Worm (Caenorhabditis elegans): ENCODE results near the gene clec-208.

clec-208 gene

ce11 chrV:2134340-2134739 is 36.6 kb downstream of the clec-208 start:
- TF ChIP-seq F13H6.1 (tag; optimal IDR thresholded peaks at IDR 0.05) (peak; percentile 53), sem-4 (tag; optimal IDR thresholded peaks at IDR 0.05) (peak; percentile 43), Y55F3AM.14 (GFP tag; optimal IDR thresholded peaks at IDR 0.05) (peak; percentile 26), sma-9 (GFP tag; optimal IDR thresholded peaks at IDR 0.05) (peak; percentile 52), sma-9 (tag; optimal IDR thresholded peaks at IDR 0.05) (no peak), snpc-4 (tag; optimal IDR thresholded peaks at IDR 0.05) (no peak), lsy-2 (tag; optimal IDR thresholded peaks at IDR 0.05) (peak in 1 of 2 experiments; percentile 23), mab-5 (tag; optimal IDR thresholded peaks at IDR 0.05) (no peak), sma-3 (GFP tag; optimal IDR thresholded peaks at IDR 0.05) (no peak), nhr-129 (tag; optimal IDR thresholded peaks at IDR 0.05) (no peak), ama-1 (optimal IDR thresholded peaks at IDR 0.05) (no peak)

- peak; percentile 36 for TF ChIP-seq F13H6.1 (tag; optimal IDR thresholded peaks at IDR 0.05)
- TF ChIP-seq sma-9 (GFP tag; optimal IDR thresholded peaks at IDR 0.05): peak; percentile 71
- no peak for TF ChIP-seq sma-9 (tag; optimal IDR thresholded peaks at IDR 0.05)
- peak; percentile 3 for TF ChIP-seq nhr-25 (tag; optimal IDR thresholded peaks at IDR 0.05)
- TF ChIP-seq nhr-10 (tag; optimal IDR thresholded peaks at IDR 0.05): no peak
- TF ChIP-seq lsy-2 (tag; optimal IDR thresholded peaks at IDR 0.05): peak in 1 of 2 experiments; percentile 11
- peak; percentile 42 for TF ChIP-seq fos-1 (tag; optimal IDR thresholded peaks at IDR 0.05)
- TF ChIP-seq zag-1 (tag; optimal IDR thresholded peaks at IDR 0.05): peak; percentile 5
- TF ChIP-seq nhr-237 (tag; optimal IDR thresholded peaks at IDR 0.05): no peak
- TF ChIP-seq nhr-129 (tag; optimal IDR thresholded peaks at IDR 0.05): peak; percentile 87
- no peak for TF ChIP-seq unc-39 (tag; optimal IDR thresholded peaks at IDR 0.05)
- no peak for TF ChIP-seq crh-2 (tag; optimal IDR thresholded peaks at IDR 0.05)
- peak; percentile 20 to 44 for TF ChIP-seq mdl-1 (tag; optimal IDR thresholded peaks at IDR 0.05)
- no peak for TF ChIP-seq dmd-4 (tag; optimal IDR thresholded peaks at IDR 0.05)
- TF ChIP-seq ceh-16 (tag; optimal IDR thresholded peaks at IDR 0.05): no peak
- peak; percentile 25 for TF ChIP-seq nhr-21 (tag; optimal IDR thresholded peaks at IDR 0.05)
- no peak for TF ChIP-seq ztf-4 (tag; optimal IDR thresholded peaks at IDR 0.05)
- peak; percentile 31 for TF ChIP-seq lin-11 (tag; optimal IDR thresholded peaks at IDR 0.05)
- peak; percentile 24 for TF ChIP-seq C34F6.9 (tag; optimal IDR thresholded peaks at IDR 0.05)
Measured at ce11 chrV:2135323-2135722, 37.6 kb downstream of the clec-208 start.

- TF ChIP-seq peb-1 (tag; optimal IDR thresholded peaks at IDR 0.05): no peak
- TF ChIP-seq nhr-77 (tag; optimal IDR thresholded peaks at IDR 0.05): no peak
- TF ChIP-seq elt-3 (tag; optimal IDR thresholded peaks at IDR 0.05): no peak
- TF ChIP-seq nhr-6 (tag; optimal IDR thresholded peaks at IDR 0.05): no peak
- no peak for TF ChIP-seq blmp-1 (tag; optimal IDR thresholded peaks at IDR 0.05; ENCODE audit: insufficient read depth)
- no peak for TF ChIP-seq nhr-12 (tag; optimal IDR thresholded peaks at IDR 0.05)
- TF ChIP-seq mbf-1 (tag; optimal IDR thresholded peaks at IDR 0.05): no peak
Measured at ce11 chrV:2137010-2137409, 39.3 kb downstream of the clec-208 start.

- TF ChIP-seq peb-1 (tag; optimal IDR thresholded peaks at IDR 0.05): no peak
- peak; percentile 98 for TF ChIP-seq nhr-129 (tag; optimal IDR thresholded peaks at IDR 0.05)
- TF ChIP-seq mab-5 (tag; optimal IDR thresholded peaks at IDR 0.05): no peak
Measured at ce11 chrV:2138287-2138686, 40.5 kb downstream of the clec-208 start.

ce11 chrV:2139918-2140317 is 42.2 kb downstream of the clec-208 start, which contains the start of gene F22F7.7:
Gene F22F7.7 (minus strand): TSS chrV:2140042.
- TF ChIP-seq dmd-4 (tag; optimal IDR thresholded peaks at IDR 0.05): no peak
- TF ChIP-seq ceh-82 (tag; optimal IDR thresholded peaks at IDR 0.05): no peak
- no peak for TF ChIP-seq nhr-25 (tag; optimal IDR thresholded peaks at IDR 0.05)
- TF ChIP-seq aly-2 (tag; optimal IDR thresholded peaks at IDR 0.05): no peak
- TF ChIP-seq nhr-12 (tag; optimal IDR thresholded peaks at IDR 0.05): no peak
- no peak for TF ChIP-seq mbf-1 (tag; optimal IDR thresholded peaks at IDR 0.05)
- no peak for TF ChIP-seq ama-1 (optimal IDR thresholded peaks at IDR 0.05)
- no peak for TF ChIP-seq ceh-16 (tag; optimal IDR thresholded peaks at IDR 0.05)
- TF ChIP-seq ZK546.5 (tag; optimal IDR thresholded peaks at IDR 0.05): no peak
- TF ChIP-seq ztf-4 (tag; optimal IDR thresholded peaks at IDR 0.05): no peak
- no peak for TF ChIP-seq lin-39 (tag; optimal IDR thresholded peaks at IDR 0.05)
- TF ChIP-seq R02D3.7 (tag; optimal IDR thresholded peaks at IDR 0.05): no peak
- no peak for TF ChIP-seq alr-1 (tag; optimal IDR thresholded peaks at IDR 0.05)
- TF ChIP-seq blmp-1 (tag; optimal IDR thresholded peaks at IDR 0.05; ENCODE audit: insufficient read depth): no peak
- TF ChIP-seq sma-3 (GFP tag; optimal IDR thresholded peaks at IDR 0.05): no peak

Measured in whole organism, L2 larva.